Fruit fly (Drosophila melanogaster) whole organism, prepupa: ENCODE data around the gene Cyp9f3.
A peak's percentile ranks its signal among the peaks of the same experiment; 100 is the strongest.

Experiments
- Blimp-1 ChIP-seq: fragments of 200-800 bp; sonication (Bioruptor generic); optimal IDR thresholded peaks from 3 replicates; lab custom pipeline; 2017; ENCODE audit warnings: missing biosample characterization, missing genetic modification characterization, mild to moderate bottlenecking, moderate library complexity, missing genetic modification reagents
- CG10631 ChIP-seq: fragments of 200-800 bp; sonication (Bioruptor generic); optimal IDR thresholded peaks from 2 replicates; lab custom pipeline; 2016; ENCODE audit warnings: missing biosample characterization, missing genetic modification characterization
- CG10669 ChIP-seq: fragments of 200-800 bp; sonication (Bioruptor generic); optimal IDR thresholded peaks from 3 replicates; lab custom pipeline; 2018; ENCODE audit warnings: missing biosample characterization, mild to moderate bottlenecking, missing genetic modification characterization, moderate library complexity
- CG15336 ChIP-seq: fragments of 200-800 bp; sonication (Bioruptor generic); IDR thresholded peaks from 2 replicates; pipeline ENCODE4 v1.3.6; 2022; ENCODE audit warnings: missing biosample characterization, missing genetic modification characterization
- CG16779 ChIP-seq: fragments of 200-800 bp; sonication (Bioruptor generic); optimal IDR thresholded peaks from 3 replicates; lab custom pipeline; 2017; ENCODE audit warnings: missing biosample characterization, mild to moderate bottlenecking, missing genetic modification characterization
- CG31627 ChIP-seq: fragments of 200-800 bp; sonication (Bioruptor generic); optimal IDR thresholded peaks from 3 replicates; lab custom pipeline; 2016; ENCODE audit warnings: missing biosample characterization, missing genetic modification characterization
- CG32006 ChIP-seq: fragments of 200-800 bp; sonication (Bioruptor generic); optimal IDR thresholded peaks from 3 replicates; lab custom pipeline; 2017; ENCODE audit warnings: missing biosample characterization, mild to moderate bottlenecking, missing genetic modification characterization
- CG6163 ChIP-seq: fragments of 200-800 bp; sonication (Bioruptor generic); IDR thresholded peaks from 3 replicates; pipeline ENCODE4 v1.3.6; 2022; ENCODE audit warnings: missing biosample characterization, missing genetic modification characterization
- CG7368 ChIP-seq: fragments of 200-800 bp; sonication (Bioruptor generic); optimal IDR thresholded peaks from 3 replicates; lab custom pipeline; 2016; ENCODE audit warnings: missing biosample characterization, missing genetic modification characterization
- CG8119 ChIP-seq: fragments of 200-800 bp; sonication (Bioruptor generic); IDR thresholded peaks from 3 replicates; pipeline ENCODE4 v1.3.6; 2022; ENCODE audit warnings: missing biosample characterization, missing genetic modification characterization
- CG8319 ChIP-seq: fragments of 200-800 bp; sonication (Bioruptor generic); optimal IDR thresholded peaks from 3 replicates; lab custom pipeline; 2016; ENCODE audit warnings: missing biosample characterization, missing genetic modification characterization
- CG8632 ChIP-seq: fragments of 200-800 bp; sonication (Bioruptor generic); optimal IDR thresholded peaks from 3 replicates; lab custom pipeline; 2016; ENCODE audit warnings: missing biosample characterization, missing genetic modification characterization
- CG9139 ChIP-seq: fragments of 200-800 bp; sonication (Bioruptor generic); optimal IDR thresholded peaks from 3 replicates; lab custom pipeline; 2017; ENCODE audit warnings: missing biosample characterization, mild to moderate bottlenecking, missing genetic modification characterization
- Eip78C ChIP-seq: fragments of 200-800 bp; sonication (Bioruptor generic); peaks from one replicate; lab custom pipeline; 2016; ENCODE audit warnings: missing biosample characterization, missing genetic modification characterization
- Eip93F ChIP-seq: fragments of 200-800 bp; sonication (Bioruptor generic); optimal IDR thresholded peaks from 2 replicates; lab custom pipeline; 2016; ENCODE audit warnings: missing biosample characterization, mild to moderate bottlenecking, missing genetic modification characterization
- Hr39 ChIP-seq: fragments of 200-800 bp; sonication (Bioruptor generic); optimal IDR thresholded peaks from 2 replicates; lab custom pipeline; 2016; ENCODE audit warnings: missing biosample characterization, missing genetic modification characterization
- Lpt ChIP-seq: fragments of 200-800 bp; sonication (Bioruptor generic); optimal IDR thresholded peaks from 3 replicates; lab custom pipeline; 2016; ENCODE audit warnings: missing biosample characterization, missing genetic modification characterization
- Met ChIP-seq: fragments of 200-800 bp; sonication (Bioruptor generic); optimal IDR thresholded peaks from 3 replicates; lab custom pipeline; 2016; ENCODE audit warnings: missing biosample characterization, missing genetic modification characterization
- Smox ChIP-seq: fragments of 200-800 bp; sonication (Bioruptor generic); optimal IDR thresholded peaks from 3 replicates; lab custom pipeline; 2016; ENCODE audit warnings: missing biosample characterization, missing genetic modification characterization
- Sox102F ChIP-seq: fragments of 200-800 bp; sonication (Bioruptor generic); optimal IDR thresholded peaks from 2 replicates; lab custom pipeline; 2016; ENCODE audit warnings: missing biosample characterization, mild to moderate bottlenecking, missing genetic modification characterization
- acj6 ChIP-seq: fragments of 200-800 bp; sonication (Bioruptor generic); optimal IDR thresholded peaks from 3 replicates; lab custom pipeline; 2016; ENCODE audit warnings: missing biosample characterization, missing genetic modification characterization
- dac ChIP-seq: fragments of 200-800 bp; sonication (Bioruptor generic); optimal IDR thresholded peaks from 2 replicates; lab custom pipeline; 2017; ENCODE audit warnings: missing biosample characterization, mild to moderate bottlenecking, missing genetic modification characterization
- eg ChIP-seq: fragments of 200-800 bp; sonication (Bioruptor generic); IDR thresholded peaks from 3 replicates; pipeline ENCODE4 v1.3.6; 2022; ENCODE audit warnings: missing biosample characterization, missing genetic modification characterization
- esn ChIP-seq: fragments of 200-800 bp; sonication (Bioruptor generic); optimal IDR thresholded peaks from 2 replicates; lab custom pipeline; 2016; ENCODE audit warnings: missing biosample characterization, mild to moderate bottlenecking, missing genetic modification characterization, moderate library complexity
- fd85E ChIP-seq: fragments of 200-800 bp; sonication (Bioruptor generic); optimal IDR thresholded peaks from 3 replicates; lab custom pipeline; 2016; ENCODE audit warnings: missing biosample characterization, missing genetic modification characterization
- fkh ChIP-seq: fragments of 200-800 bp; sonication (Bioruptor generic); optimal IDR thresholded peaks from 3 replicates; lab custom pipeline; 2017; ENCODE audit warnings: missing biosample characterization, mild to moderate bottlenecking, missing genetic modification characterization, moderate library complexity
- net ChIP-seq: fragments of 200-800 bp; sonication (Bioruptor generic); optimal IDR thresholded peaks from 3 replicates; lab custom pipeline; 2016; ENCODE audit warnings: missing biosample characterization, missing genetic modification characterization
- salr ChIP-seq, 2 experiments: fragments of 200-800 bp; sonication (Bioruptor generic); optimal IDR thresholded peaks; 3 replicates each; lab custom pipeline; 2016 to 2018; ENCODE audit warnings: missing biosample characterization in 2 of 2, missing genetic modification characterization in 2 of 2, mild to moderate bottlenecking in 1 of 2
- ss ChIP-seq, 2 experiments: fragments of 200-800 bp; sonication (Bioruptor generic); optimal IDR thresholded peaks; 2 replicates in 1 of 2; 3 replicates in 1 of 2; lab custom pipeline; 2017 to 2018; ENCODE audit warnings: mild to moderate bottlenecking in 2 of 2, missing biosample characterization in 2 of 2, missing genetic modification characterization in 2 of 2, moderate library complexity in 1 of 2
- svp ChIP-seq: fragments of 200-800 bp; sonication (Bioruptor generic); peaks from one replicate; lab custom pipeline; 2016; ENCODE audit warnings: missing biosample characterization, missing genetic modification characterization
- vri ChIP-seq: fragments of 200-800 bp; sonication (Bioruptor generic); optimal IDR thresholded peaks from 3 replicates; lab custom pipeline; 2016; ENCODE audit warnings: missing biosample characterization, mild to moderate bottlenecking, missing genetic modification characterization

Gene Cyp9f3

DNA sequence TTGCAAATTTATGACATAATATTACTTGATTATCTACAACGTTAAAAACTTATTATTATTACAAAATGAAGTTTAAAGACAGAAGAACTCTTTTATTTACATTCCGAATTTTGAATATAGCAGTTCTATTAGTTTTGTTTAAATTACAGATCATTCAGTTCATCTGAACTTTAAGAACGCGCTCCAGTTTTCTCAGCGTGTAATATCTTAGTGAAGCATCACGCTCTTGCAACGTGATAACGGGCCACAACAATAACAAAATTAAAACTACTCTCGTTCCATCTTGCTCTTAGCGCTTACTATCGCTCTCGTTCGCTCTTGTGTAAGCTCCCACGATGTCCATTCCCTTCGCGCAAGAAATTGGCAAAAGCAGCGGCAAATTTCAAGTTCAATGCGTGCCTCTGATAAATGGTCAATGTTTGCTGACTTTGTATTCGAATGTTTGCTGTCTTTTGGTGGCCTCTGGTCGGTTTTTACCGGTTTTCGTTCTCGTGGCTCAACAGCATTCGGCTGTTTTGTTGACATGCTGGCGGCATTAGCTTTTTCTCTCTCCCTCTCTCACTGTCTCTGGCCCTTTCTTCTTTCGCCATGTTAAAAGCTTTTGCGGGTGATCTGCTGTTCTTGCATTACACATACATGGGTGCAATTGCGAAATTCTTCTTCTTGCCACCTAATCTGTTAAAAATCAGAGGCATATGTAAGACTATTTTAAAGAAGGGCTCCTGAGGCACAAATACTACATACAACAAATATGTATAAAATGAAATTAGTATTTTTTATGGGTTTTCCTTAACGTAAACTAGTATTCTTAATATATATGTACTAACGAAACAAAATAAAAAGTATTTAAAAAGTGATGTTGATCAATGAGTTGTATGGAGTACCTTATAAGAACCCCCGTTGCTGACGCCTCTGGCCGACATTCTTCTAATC, 44.1 kb upstream of the Cyp9f3 start (continued):
- peak; percentile 21 for TF ChIP-seq CG7368 (GFP tag; lab: Kevin White, UChicago)
- peak; percentile 65 for TF ChIP-seq CG32006 (GFP tag; lab: Kevin White, UChicago)
- TF ChIP-seq fd85E (GFP tag; lab: Kevin White, UChicago): no peak
- no peak for TF ChIP-seq CG16779
- TF ChIP-seq CG8632: no peak
- peak; percentile 31 for TF ChIP-seq Sox102F (GFP tag; lab: Kevin White, UChicago)
- TF ChIP-seq CG6163 (GFP tag; lab: Robert Waterston, UW): peak; percentile 63; the same call in 2 of the 3 replicates
- peak; percentile 27 for TF ChIP-seq CG31627 (GFP tag; lab: Kevin White, UChicago)
- peak; percentile 60; the same call in 1 of the 3 replicates for TF ChIP-seq eg
- TF ChIP-seq CG10669 (GFP tag; lab: Kevin White, UChicago): peak; percentile 40
- TF ChIP-seq acj6 (GFP tag; lab: Kevin White, UChicago): peak; percentile 35
- TF ChIP-seq svp (GFP tag; lab: Kevin White, UChicago): peak; percentile 67
- TF ChIP-seq CG15336: peak; percentile 68
- TF ChIP-seq net (GFP tag; lab: Kevin White, UChicago): peak; percentile 48
- peak; percentile 63 for TF ChIP-seq Met (GFP tag; lab: Kevin White, UChicago)
- peak; percentile 17 for TF ChIP-seq Smox (GFP tag; lab: Kevin White, UChicago)
- TF ChIP-seq ss (GFP tag; optimal IDR thresholded peaks at IDR 0.05; lab: Kevin White, UChicago): peak; percentile 11 to 41
- peak; percentile 33 for TF ChIP-seq Lpt
- TF ChIP-seq CG9139 (GFP tag; lab: Kevin White, UChicago): no peak
- no peak for TF ChIP-seq Eip93F (GFP tag; lab: Kevin White, UChicago)
- TF ChIP-seq fkh (GFP tag; lab: Kevin White, UChicago): peak; percentile 68
- TF ChIP-seq dac (GFP tag; lab: Kevin White, UChicago): peak; percentile 12
- peak; percentile 64 for TF ChIP-seq vri (GFP tag; lab: Kevin White, UChicago)
- no peak for TF ChIP-seq CG8319 (GFP tag; lab: Kevin White, UChicago)
- TF ChIP-seq Blimp-1 (GFP tag; lab: Kevin White, UChicago): no peak
- TF ChIP-seq Hr39: peak; percentile 46
- TF ChIP-seq CG10631 (GFP tag; lab: Kevin White, UChicago): peak; percentile 45
- TF ChIP-seq, all 60 proteins: peak for 46

DNA sequence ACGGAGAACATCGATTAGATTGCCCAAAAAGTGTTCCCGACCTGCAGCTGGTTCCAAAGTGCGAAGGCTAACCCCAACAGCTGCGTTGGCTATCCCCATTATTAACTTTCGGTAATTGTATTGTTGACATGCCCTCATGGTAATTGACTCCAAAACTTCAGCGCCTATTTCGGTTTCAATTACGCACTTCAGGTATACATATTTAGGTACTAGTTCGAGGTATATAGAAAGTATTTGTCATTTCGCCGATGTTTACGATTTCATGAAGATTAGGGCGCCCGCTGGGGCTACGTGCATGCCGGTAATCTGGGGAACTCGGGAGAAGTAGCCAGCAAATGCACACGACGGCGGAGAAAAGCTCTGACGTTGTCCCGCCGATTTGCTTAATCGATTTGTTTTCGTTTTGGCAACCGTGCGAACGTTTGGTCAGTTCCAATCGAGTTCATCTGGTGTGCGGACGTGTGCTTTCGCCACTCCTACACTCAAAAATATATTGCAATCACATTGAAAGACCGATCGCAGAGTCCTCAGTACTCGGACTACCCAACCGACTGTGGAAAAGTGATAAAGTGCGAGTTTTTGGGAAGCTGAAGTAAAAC, 42.4 kb upstream of the Cyp9f3 start:
- TF ChIP-seq CG10669 (GFP tag; lab: Kevin White, UChicago) (no peak), vri (GFP tag; lab: Kevin White, UChicago) (peak; percentile 70), salr (GFP tag; optimal IDR thresholded peaks at IDR 0.05; lab: Kevin White, UChicago) (no peak), svp (GFP tag; lab: Kevin White, UChicago) (peak; percentile 53), CG8119 (0 out of 3 replicates have a peak, but pooled peaks have one; percentile 32), Eip78C (peak; percentile 27)
- TF ChIP-seq, all 60 proteins: peak for 4

DNA sequence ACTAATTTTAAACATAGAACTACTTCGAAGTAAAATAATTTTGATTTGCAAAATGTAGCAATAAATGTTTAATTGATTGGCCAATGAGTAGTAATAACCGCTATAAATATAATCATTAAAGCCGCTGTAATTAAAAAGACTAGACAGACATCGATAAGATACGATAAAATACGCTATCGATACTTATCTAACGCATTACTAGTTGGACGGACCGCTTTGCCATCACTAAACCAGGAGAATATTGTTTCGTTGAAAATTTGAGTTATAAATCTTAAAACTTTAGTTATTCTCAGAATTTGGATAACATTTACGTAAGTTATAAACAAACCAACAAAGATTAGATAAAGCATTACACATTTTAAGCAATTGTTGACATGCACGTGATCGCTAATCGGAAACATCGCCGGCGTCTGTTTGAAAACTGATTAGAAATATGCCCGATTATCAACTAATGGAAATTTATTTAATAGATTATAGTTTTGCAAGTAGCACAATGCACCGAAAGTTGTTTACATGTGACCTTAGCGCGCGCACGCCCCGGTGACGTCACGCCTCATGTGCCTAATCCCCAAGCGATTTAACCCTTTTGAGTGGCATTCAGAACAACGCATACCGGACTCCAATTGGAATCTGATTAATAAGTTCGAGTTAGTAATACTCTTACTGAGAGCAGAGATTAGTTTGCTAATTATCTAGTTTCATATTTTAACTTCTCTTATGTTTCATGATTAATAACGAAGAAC, 40.8 kb upstream of the Cyp9f3 start, which contains the start of gene Desat1:
Gene Desat1, plus strand, starts transcription at position 200 of the 743 bp plus-strand sequence.
- TF ChIP-seq Eip78C: peak; percentile 66
- TF ChIP-seq Eip93F (GFP tag; lab: Kevin White, UChicago): no peak
- no peak for TF ChIP-seq CG6163 (GFP tag; lab: Robert Waterston, UW)
- TF ChIP-seq CG16779: no peak
- no peak for TF ChIP-seq CG15336
- TF ChIP-seq Smox (GFP tag; lab: Kevin White, UChicago): no peak
- TF ChIP-seq CG8632: no peak
- peak; percentile 43 for TF ChIP-seq esn
